Worm (Caenorhabditis elegans) whole organism, early embryonic: ENCODE measurements around the gene tag-10.

Experiments used
- B0310.2 ChIP-seq: sonication (generic microtip); optimal IDR thresholded peaks from 2 replicates; lab custom pipeline; 2016; ENCODE audit warnings: mild to moderate bottlenecking, missing genetic modification characterization, missing compliant biosample characterization
- ama-1 ChIP-seq: fragments of 150-350 bp; optimal IDR thresholded peaks from 2 replicates; lab custom pipeline; 2014
- ceh-13 ChIP-seq: fragments of 200-800 bp; sonication (Bioruptor generic); optimal IDR thresholded peaks from 2 replicates; lab custom pipeline; 2018; ENCODE audit warnings: mild to moderate bottlenecking, missing genetic modification characterization, missing compliant biosample characterization
- tra-4 ChIP-seq: sonication (generic microtip); optimal IDR thresholded peaks from 2 replicates; lab custom pipeline; 2017; ENCODE audit warnings: missing genetic modification characterization, missing compliant biosample characterization

ce11 chrII:13590461-13590860 lies 41.9 kb upstream of the tag-10 start, which contains the start of gene clec-145:
- TF ChIP-seq B0310.2 (tag; lab: Kevin White, UChicago) (no peak), ceh-13 (no peak), ama-1 (lab: Kevin White, UChicago) (no peak), tra-4 (tag; lab: Kevin White, UChicago) (no peak)
